Worm (Caenorhabditis elegans): ENCODE measurements around the gene B0310.3.

Gene B0310.3

DNA sequence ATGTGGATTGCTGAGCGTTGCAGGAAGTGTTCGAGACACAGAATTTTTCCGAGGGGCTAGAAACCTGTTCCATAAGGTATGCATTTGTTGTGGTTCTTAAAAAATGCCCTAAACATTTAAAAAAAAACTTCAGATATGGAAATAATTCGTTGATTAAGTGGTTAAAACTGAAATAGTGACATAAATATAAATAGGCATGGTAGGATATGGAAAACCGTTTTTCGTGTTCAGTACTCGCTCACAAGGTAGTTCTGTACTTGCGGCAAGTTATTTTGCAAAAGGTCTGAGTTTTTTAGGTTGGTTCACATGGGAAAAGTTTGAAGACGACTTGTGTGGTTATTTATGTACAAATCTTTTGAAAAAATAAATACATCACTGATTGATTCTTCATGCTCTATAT, at the start of gene B0310.3:
Gene B0310.3 (minus strand): TSS at position 101 of the 400 bp plus-strand sequence.
- TF ChIP-seq elt-1 (tag; optimal IDR thresholded peaks at IDR 0.05) (no peak), daf-12 (tag; optimal IDR thresholded peaks at IDR 0.05) (no peak), ama-1 (optimal IDR thresholded peaks at IDR 0.05) (no peak), jun-1 (tag; optimal IDR thresholded peaks at IDR 0.05) (no peak), ZK546.5 (tag; optimal IDR thresholded peaks at IDR 0.05) (no peak), ztf-4 (tag; optimal IDR thresholded peaks at IDR 0.05) (no peak), elt-3 (tag; optimal IDR thresholded peaks at IDR 0.05) (no peak)

DNA sequence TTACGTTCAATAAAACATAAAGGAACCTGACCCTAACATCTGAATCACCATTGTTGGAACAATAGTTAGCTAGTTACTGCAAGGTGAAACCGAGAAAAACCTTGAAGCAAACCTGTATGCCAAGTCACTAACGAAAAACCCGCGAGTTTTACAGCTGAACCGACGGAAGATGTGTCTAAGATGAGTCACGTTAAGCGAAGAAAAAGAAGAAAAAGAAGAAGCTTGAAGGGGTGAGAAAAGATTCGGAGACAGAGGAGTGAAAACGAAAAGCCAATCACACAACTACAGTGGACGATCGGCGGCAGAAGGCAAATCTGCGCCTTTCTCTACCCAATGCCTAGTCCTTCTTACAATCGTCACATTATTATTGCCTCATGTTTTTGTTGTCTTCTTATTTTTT, 37.1 kb upstream of the B0310.3 start, which contains the start of gene nas-38:
Gene nas-38 (plus strand): TSS at position 301 of the 400 bp plus-strand sequence.
- peak; percentile 81 for TF ChIP-seq nhr-25 (tag; optimal IDR thresholded peaks at IDR 0.05)
- no peak for TF ChIP-seq ama-1 (optimal IDR thresholded peaks at IDR 0.05)

DNA sequence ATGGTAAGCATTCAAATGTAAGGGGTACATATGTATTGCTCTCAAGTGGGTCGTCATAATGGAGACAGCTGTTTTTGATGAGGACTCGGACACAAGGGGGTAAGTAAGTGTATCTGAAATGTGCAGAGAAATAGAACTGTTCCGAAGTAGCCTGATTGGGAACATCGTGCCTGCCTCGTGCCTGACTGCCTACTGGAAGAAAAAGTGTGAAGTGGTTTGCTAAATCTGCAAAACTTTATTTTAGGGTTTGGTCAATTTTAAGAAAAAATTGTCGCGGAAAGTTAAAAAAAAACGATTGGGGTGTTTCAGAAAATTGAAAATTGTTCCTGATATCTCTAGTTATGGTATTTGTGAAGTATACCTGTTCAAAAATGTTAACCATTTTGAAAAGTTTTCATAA, 36.4 kb upstream of the B0310.3 start, which contains the start of gene hlh-19:
Gene hlh-19 (minus strand): TSS at position 101 of the 400 bp plus-strand sequence.
- TF ChIP-seq egl-5 (tag; optimal IDR thresholded peaks at IDR 0.05) (no peak), lin-39 (tag; optimal IDR thresholded peaks at IDR 0.05) (no peak), pha-4 (tag; optimal IDR thresholded peaks at IDR 0.05) (no peak), unc-39 (tag; optimal IDR thresholded peaks at IDR 0.05) (no peak), eor-1 (tag; optimal IDR thresholded peaks at IDR 0.05) (no peak)

DNA sequence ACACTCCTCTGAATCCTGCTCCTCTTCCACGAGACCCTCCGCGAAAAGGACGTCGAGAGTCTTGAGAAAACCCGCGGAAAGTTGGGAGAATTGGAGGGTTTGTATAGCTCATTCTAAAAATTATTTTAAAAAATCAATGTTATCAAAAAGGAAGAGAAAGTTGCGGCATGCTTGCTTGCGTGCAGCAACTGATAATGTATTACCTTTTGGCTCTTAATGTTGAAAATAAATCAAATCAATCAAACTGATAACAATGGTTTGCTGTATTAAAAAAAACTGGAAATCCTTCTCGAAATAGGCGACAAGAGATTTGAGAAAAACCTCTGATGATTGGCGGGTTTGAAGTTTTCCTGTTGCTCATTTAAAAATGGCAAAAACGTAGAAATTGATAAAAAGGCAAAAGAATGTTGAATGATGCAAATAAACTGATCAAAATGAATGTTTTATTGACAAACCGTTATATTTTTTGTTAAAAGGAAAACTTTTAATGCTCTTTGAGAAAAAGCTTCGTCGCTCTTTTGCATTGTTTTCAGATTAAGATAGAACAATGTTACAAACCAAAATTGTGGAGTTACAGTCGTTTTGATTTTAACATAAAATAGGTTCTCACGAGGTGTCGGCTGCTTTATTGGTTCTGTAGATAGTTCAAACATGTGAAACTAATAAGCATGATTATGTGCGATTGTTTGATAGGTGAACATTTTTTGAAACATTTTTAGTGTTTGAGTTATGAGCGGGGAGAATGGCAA, 34.4 kb upstream of the B0310.3 start:
- TF ChIP-seq unc-62 (GFP tag; optimal IDR thresholded peaks at IDR 0.05) (no peak), egl-5 (tag; optimal IDR thresholded peaks at IDR 0.05) (no peak), ceh-16 (tag; optimal IDR thresholded peaks at IDR 0.05) (no peak), pqm-1 (tag; optimal IDR thresholded peaks at IDR 0.05) (peak; percentile 6), skn-1 (tag; optimal IDR thresholded peaks at IDR 0.05) (no peak), elt-2 (tag; optimal IDR thresholded peaks at IDR 0.05) (peak; percentile 79)

DNA sequence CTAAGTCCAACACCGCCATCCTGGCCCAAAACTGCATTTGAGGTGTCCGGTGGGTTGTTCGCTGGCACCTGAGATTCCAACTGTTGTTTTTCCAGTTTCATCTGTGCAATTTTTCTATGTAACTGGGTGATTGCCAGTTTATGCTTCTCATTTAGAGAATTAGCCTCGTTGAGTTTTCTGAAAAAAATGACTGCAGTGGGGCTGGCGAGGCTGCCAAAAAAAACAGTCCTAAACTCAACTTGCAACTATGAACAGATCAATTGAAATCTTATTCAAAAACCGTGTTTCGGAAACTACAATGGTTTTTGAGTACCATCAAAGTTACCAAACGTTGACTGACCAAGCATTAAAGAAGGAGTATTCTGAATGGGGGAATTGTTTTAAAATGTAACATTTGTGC, 33.1 kb upstream of the B0310.3 start, which contains the start of gene F57C12.6:
Gene F57C12.6 (minus strand): TSS at position 101 of the 400 bp plus-strand sequence.
- TF ChIP-seq snpc-4 (tag; optimal IDR thresholded peaks at IDR 0.05) (no peak), skn-1 (tag; optimal IDR thresholded peaks at IDR 0.05) (no peak), sea-2 (GFP tag; optimal IDR thresholded peaks at IDR 0.05) (no peak), nhr-28 (tag; optimal IDR thresholded peaks at IDR 0.05) (no peak), eor-1 (tag; optimal IDR thresholded peaks at IDR 0.05) (no peak), zag-1 (tag; optimal IDR thresholded peaks at IDR 0.05) (no peak), unc-62 (GFP tag; optimal IDR thresholded peaks at IDR 0.05) (no peak), ceh-16 (tag; optimal IDR thresholded peaks at IDR 0.05) (no peak), mml-1 (tag; optimal IDR thresholded peaks at IDR 0.05) (no peak), nhr-11 (tag; optimal IDR thresholded peaks at IDR 0.05) (no peak), ama-1 (optimal IDR thresholded peaks at IDR 0.05) (no peak), nhr-12 (tag; optimal IDR thresholded peaks at IDR 0.05) (no peak)

DNA sequence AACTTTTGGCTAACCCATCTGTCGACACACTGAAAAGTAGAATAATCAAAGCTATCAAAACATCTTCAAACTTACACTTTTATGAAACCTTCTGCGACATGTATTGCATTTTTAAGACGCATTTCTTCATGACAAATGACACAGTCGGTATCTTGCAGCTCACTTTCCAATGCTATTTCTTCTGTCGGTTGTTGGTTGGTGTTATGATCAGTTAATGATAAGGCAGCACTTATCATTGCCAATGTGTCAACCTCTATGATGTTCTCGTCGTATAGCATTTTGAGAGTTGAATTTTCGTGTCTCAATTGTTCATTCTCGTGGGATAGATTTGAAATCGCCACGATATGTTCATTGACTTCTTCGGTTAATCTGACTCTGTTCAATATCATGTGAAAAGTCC, 32.6 kb upstream of the B0310.3 start:
- TF ChIP-seq nhr-28 (tag; optimal IDR thresholded peaks at IDR 0.05): no peak
- peak; percentile 80 for TF ChIP-seq pqm-1 (tag; optimal IDR thresholded peaks at IDR 0.05)
- no peak for TF ChIP-seq egl-5 (tag; optimal IDR thresholded peaks at IDR 0.05)
- TF ChIP-seq ceh-16 (tag; optimal IDR thresholded peaks at IDR 0.05): no peak
- TF ChIP-seq egl-27 (tag; optimal IDR thresholded peaks at IDR 0.05): no peak
- no peak for TF ChIP-seq nhr-77 (tag; optimal IDR thresholded peaks at IDR 0.05)
- no peak for TF ChIP-seq ztf-11 (tag; optimal IDR thresholded peaks at IDR 0.05)
- no peak for TF ChIP-seq ZK546.5 (tag; optimal IDR thresholded peaks at IDR 0.05)
- peak; percentile 59 for TF ChIP-seq elt-2 (tag; optimal IDR thresholded peaks at IDR 0.05)

DNA sequence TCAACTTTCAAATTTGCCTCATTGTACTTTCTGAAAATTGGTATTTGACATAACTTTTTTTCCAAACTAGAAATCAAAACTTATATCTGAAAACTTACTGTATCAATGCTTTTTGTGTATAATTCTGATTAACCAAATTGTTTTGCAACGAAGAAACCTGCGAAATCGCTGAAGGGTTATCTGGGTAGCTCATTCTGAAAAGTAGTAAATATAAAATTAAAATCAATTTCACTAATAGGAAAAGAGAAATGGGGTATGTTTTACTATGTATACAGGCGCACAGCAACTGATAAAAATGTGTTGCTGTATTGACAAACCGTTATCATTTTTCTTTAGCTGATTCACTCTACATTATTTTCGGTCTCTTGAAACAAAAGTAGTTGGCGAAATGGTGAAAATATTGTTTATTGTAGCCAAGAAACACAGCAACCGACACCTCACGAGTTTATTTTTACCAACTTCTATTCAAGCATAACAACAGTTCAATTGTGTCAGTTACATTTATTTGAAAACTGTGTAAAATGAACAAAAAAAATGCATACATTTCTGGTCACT, 30.5 kb upstream of the B0310.3 start, which contains the start of gene F57C12.2:
Gene F57C12.2 (minus strand): TSS at position 218 of the 555 bp plus-strand sequence.
- peak; percentile 44 for TF ChIP-seq pqm-1 (tag; optimal IDR thresholded peaks at IDR 0.05)
- peak; percentile 75 for TF ChIP-seq elt-2 (tag; optimal IDR thresholded peaks at IDR 0.05)
- no peak for TF ChIP-seq nhr-76 (tag; optimal IDR thresholded peaks at IDR 0.05)
- TF ChIP-seq elt-1 (tag; optimal IDR thresholded peaks at IDR 0.05): no peak
- TF ChIP-seq R02D3.7 (tag; optimal IDR thresholded peaks at IDR 0.05): no peak
- no peak for TF ChIP-seq daf-12 (tag; optimal IDR thresholded peaks at IDR 0.05)

Data from whole organism, L3 larva.